Worm (Caenorhabditis elegans) whole organism, L3 larva: ENCODE results near the gene Y49F6B.14.

Experiments used
- aly-2 ChIP-seq: fragments of 150-350 bp; optimal IDR thresholded peaks from 2 replicates; lab custom pipeline; 2014; ENCODE audit warnings: missing biosample characterization, missing genetic modification characterization
- ama-1 ChIP-seq: fragments of 150-350 bp; optimal IDR thresholded peaks from 2 replicates; lab custom pipeline; 2018
- egl-27 ChIP-seq: sonication (generic microtip); optimal IDR thresholded peaks from 4 replicates; lab custom pipeline; 2017; ENCODE audit warnings: missing biosample characterization, missing genetic modification reagents, missing genetic modification characterization
- elt-1 ChIP-seq: fragments of 150-350 bp; optimal IDR thresholded peaks from 2 replicates; lab custom pipeline; 2014; ENCODE audit warnings: missing biosample characterization, missing genetic modification characterization
- jun-1 ChIP-seq: fragments of 150-350 bp; optimal IDR thresholded peaks from 2 replicates; lab custom pipeline; 2014; ENCODE audit warnings: missing biosample characterization, missing genetic modification reagents, missing genetic modification characterization
- nhr-12 ChIP-seq: fragments of 150-350 bp; optimal IDR thresholded peaks from 2 replicates; lab custom pipeline; 2014; ENCODE audit warnings: missing biosample characterization, missing genetic modification characterization
- nhr-237 ChIP-seq: fragments of 150-350 bp; optimal IDR thresholded peaks from 2 replicates; lab custom pipeline; 2014; ENCODE audit warnings: missing biosample characterization, missing genetic modification characterization
- nhr-76 ChIP-seq: fragments of 150-350 bp; sonication (generic microtip); optimal IDR thresholded peaks from 5 replicates; lab custom pipeline; 2014; ENCODE audit warnings: missing biosample characterization, missing genetic modification characterization
- pha-4 ChIP-seq: fragments of 150-350 bp; optimal IDR thresholded peaks from 2 replicates; lab custom pipeline; 2014; ENCODE audit warnings: missing biosample characterization, missing genetic modification reagents, missing genetic modification characterization
- pqm-1 ChIP-seq: fragments of 150-350 bp; optimal IDR thresholded peaks from 2 replicates; lab custom pipeline; 2017; ENCODE audit warnings: missing biosample characterization, missing genetic modification characterization, inconsistent platforms
- tbx-2 ChIP-seq: sonication (generic microtip); optimal IDR thresholded peaks from 2 replicates; lab custom pipeline; 2016; ENCODE audit warnings: mild to moderate bottlenecking, missing genetic modification characterization, missing compliant biosample characterization

DNA sequence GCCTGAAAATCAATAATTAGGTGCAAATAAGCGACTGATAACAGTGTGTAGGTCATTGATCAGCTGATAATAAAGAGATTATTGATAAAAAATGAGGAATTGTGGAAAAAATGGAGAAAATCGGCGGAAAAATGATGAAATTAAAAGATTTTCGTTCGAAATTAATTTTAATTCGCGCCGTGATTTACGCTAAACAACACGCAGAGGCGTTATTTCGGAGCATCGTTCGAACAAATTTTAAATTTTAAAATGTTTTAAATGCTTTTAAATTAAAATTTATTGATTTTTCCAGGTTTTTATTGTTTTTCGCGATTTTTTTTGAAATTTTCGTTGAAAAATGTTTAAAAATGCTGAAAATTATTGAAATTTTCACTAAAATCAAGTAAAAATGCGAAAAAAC is 15.9 kb downstream of the Y49F6B.14 start, which contains the start of gene Y49F6B.9:
- TF ChIP-seq nhr-12 = no peak
- no peak for TF ChIP-seq nhr-76
- no peak for TF ChIP-seq jun-1
- no peak for TF ChIP-seq aly-2
- no peak for TF ChIP-seq tbx-2 (tag; lab: Kevin White, UChicago)
- TF ChIP-seq egl-27 (tag; lab: Kevin White, UChicago) = no peak
- TF ChIP-seq pqm-1 (tag; lab: Kevin White, UChicago) = no peak
- TF ChIP-seq elt-1 (tag; lab: Kevin White, UChicago) = no peak
- no peak for TF ChIP-seq ama-1 (lab: Kevin White, UChicago)
- TF ChIP-seq pha-4 (tag; lab: Kevin White, UChicago) = no peak
- TF ChIP-seq nhr-237 = no peak
